Worm (Caenorhabditis elegans) whole organism, L2 larva: ENCODE measurements around the gene srw-87.

Experiments used
- blmp-1 ChIP-seq: sonication (generic microtip); optimal IDR thresholded peaks from 2 replicates; lab custom pipeline; 2017; ENCODE audit warnings: missing genetic modification characterization, mild to moderate bottlenecking, missing compliant biosample characterization, antibody characterized with exemption, moderate library complexity; ENCODE audit not compliant: insufficient read depth
- lin-39 ChIP-seq: fragments of 150-350 bp; optimal IDR thresholded peaks from 2 replicates; lab custom pipeline; 2014; ENCODE audit warnings: missing biosample characterization, missing genetic modification reagents, missing genetic modification characterization
- nhr-12 ChIP-seq: fragments of 150-350 bp; optimal IDR thresholded peaks from 2 replicates; lab custom pipeline; 2014; ENCODE audit warnings: missing biosample characterization, missing genetic modification characterization
- nhr-237 ChIP-seq: fragments of 150-350 bp; optimal IDR thresholded peaks from 2 replicates; lab custom pipeline; 2014; ENCODE audit warnings: missing biosample characterization, missing genetic modification characterization
- nhr-25 ChIP-seq: fragments of 150-350 bp; sonication (generic microtip); optimal IDR thresholded peaks from 3 replicates; lab custom pipeline; 2014; ENCODE audit warnings: missing biosample characterization, missing genetic modification characterization

- TF ChIP-seq lin-39 (tag; lab: Kevin White, UChicago), result no peak
- no peak for TF ChIP-seq nhr-25 (tag; lab: Kevin White, UChicago)
- TF ChIP-seq nhr-237 (tag; lab: Kevin White, UChicago), result no peak
- no peak for TF ChIP-seq blmp-1
- TF ChIP-seq nhr-12 (tag; lab: Kevin White, UChicago), result no peak
Observed at ce11 chrV:16346406-16347108, 10.1 kb downstream of the srw-87 start, which contains the start of the genes W08G11.5 and W08G11.1.
